Fruit fly (Drosophila melanogaster) whole organism, embryonic: ENCODE results near the gene Jon99Fii.

Source experiments
- CG10321 ChIP-seq: fragments of 200-800 bp; sonication (Bioruptor generic); IDR thresholded peaks from 2 replicates; pipeline ENCODE4 v1.3.6; 2022; ENCODE audit warnings: missing biosample characterization, missing genetic modification characterization
- CG10565 ChIP-seq: fragments of 200-800 bp; sonication (Bioruptor generic); optimal IDR thresholded peaks from 3 replicates; lab custom pipeline; 2016; ENCODE audit warnings: missing biosample characterization, mild to moderate bottlenecking, missing genetic modification characterization
- CG11247 ChIP-seq: fragments of 200-800 bp; sonication (Bioruptor generic); IDR thresholded peaks from 2 replicates; pipeline ENCODE4 v1.3.6; 2022; ENCODE audit warnings: missing biosample characterization, missing genetic modification characterization
- CG11695 ChIP-seq: fragments of 200-800 bp; sonication (Bioruptor generic); IDR thresholded peaks from 3 replicates; pipeline ENCODE4 v1.3.6; 2022; ENCODE audit warnings: missing biosample characterization, missing genetic modification characterization
- CG12104 ChIP-seq: fragments of 200-800 bp; sonication (Bioruptor generic); optimal IDR thresholded peaks from 3 replicates; lab custom pipeline; 2016; ENCODE audit warnings: missing biosample characterization, missing genetic modification characterization
- CG13296 ChIP-seq: fragments of 200-800 bp; sonication (Bioruptor generic); optimal IDR thresholded peaks from 3 replicates; lab custom pipeline; 2018; ENCODE audit warnings: missing biosample characterization, mild to moderate bottlenecking, missing genetic modification characterization
- CG13894 ChIP-seq: fragments of 200-800 bp; sonication (Bioruptor generic); optimal IDR thresholded peaks from 3 replicates; lab custom pipeline; 2018; ENCODE audit warnings: missing biosample characterization, mild to moderate bottlenecking, missing genetic modification characterization, moderate library complexity
- CG14441 ChIP-seq: fragments of 200-800 bp; sonication (Bioruptor generic); IDR thresholded peaks from 2 replicates; pipeline ENCODE4 v1.3.6; 2022; ENCODE audit warnings: missing biosample characterization, missing genetic modification characterization
- CG15479 ChIP-seq: fragments of 200-800 bp; sonication (Bioruptor generic); optimal IDR thresholded peaks from 3 replicates; lab custom pipeline; 2019; ENCODE audit warnings: missing biosample characterization, mild to moderate bottlenecking, missing genetic modification characterization, moderate library complexity
- CG1603 ChIP-seq: fragments of 200-800 bp; sonication (Bioruptor generic); optimal IDR thresholded peaks from 2 replicates; lab custom pipeline; 2019; ENCODE audit warnings: missing biosample characterization, mild to moderate bottlenecking, missing genetic modification characterization, moderate library complexity
- CG18619 ChIP-seq: fragments of 200-800 bp; sonication (Bioruptor generic); optimal IDR thresholded peaks from 3 replicates; lab custom pipeline; 2017; ENCODE audit warnings: missing biosample characterization, mild to moderate bottlenecking, missing genetic modification characterization
- CG32772 ChIP-seq: fragments of 200-800 bp; sonication (Bioruptor generic); IDR thresholded peaks from 2 replicates; pipeline ENCODE4 v1.3.6; 2022; ENCODE audit warnings: missing biosample characterization, missing genetic modification characterization
- CG4707 ChIP-seq: fragments of 200-800 bp; sonication (Bioruptor generic); optimal IDR thresholded peaks from 2 replicates; lab custom pipeline; 2018; ENCODE audit warnings: missing biosample characterization, mild to moderate bottlenecking, missing genetic modification characterization, moderate library complexity
- CG4820 ChIP-seq: fragments of 200-800 bp; sonication (Bioruptor generic); optimal IDR thresholded peaks from 3 replicates; lab custom pipeline; 2016; ENCODE audit warnings: missing biosample characterization, missing genetic modification characterization
- CG6254 ChIP-seq: fragments of 200-800 bp; sonication (Bioruptor generic); optimal IDR thresholded peaks from 3 replicates; lab custom pipeline; 2017; ENCODE audit warnings: mild to moderate bottlenecking, missing biosample characterization, missing genetic modification reagents, missing genetic modification characterization
- CG7372 ChIP-seq: fragments of 200-800 bp; sonication (Bioruptor generic); IDR thresholded peaks from 2 replicates; pipeline ENCODE4 v1.3.6; 2022; ENCODE audit warnings: missing biosample characterization, missing genetic modification characterization
- CG7745 ChIP-seq: fragments of 200-800 bp; sonication (Bioruptor generic); optimal IDR thresholded peaks from 2 replicates; lab custom pipeline; 2018; ENCODE audit warnings: missing biosample characterization, mild to moderate bottlenecking, missing genetic modification characterization, moderate library complexity
- CG9215 ChIP-seq: fragments of 200-800 bp; sonication (Bioruptor generic); IDR thresholded peaks from 2 replicates; pipeline ENCODE4 v1.3.6; 2022; ENCODE audit warnings: missing biosample characterization, missing genetic modification characterization
- CG9817 ChIP-seq: fragments of 200-800 bp; sonication (Bioruptor generic); optimal IDR thresholded peaks from 2 replicates; lab custom pipeline; 2018; ENCODE audit warnings: missing biosample characterization, mild to moderate bottlenecking, missing genetic modification characterization, moderate library complexity
- CG9932 ChIP-seq: fragments of 200-800 bp; sonication (Bioruptor generic); IDR thresholded peaks from 2 replicates; pipeline ENCODE4 v1.3.6; 2022; ENCODE audit warnings: missing biosample characterization, missing genetic modification characterization
- CTCF ChIP-seq: fragments of 200-800 bp; sonication (Bioruptor generic); optimal IDR thresholded peaks from 2 replicates; lab custom pipeline; 2017; ENCODE audit warnings: missing biosample characterization, mild to moderate bottlenecking, missing genetic modification characterization, moderate library complexity
- Dp ChIP-seq: fragments of 200-800 bp; sonication (Bioruptor generic); optimal IDR thresholded peaks from 2 replicates; lab custom pipeline; 2018; ENCODE audit warnings: missing biosample characterization, mild to moderate bottlenecking, missing genetic modification characterization, moderate library complexity
- E2f1 ChIP-seq: fragments of 200-800 bp; sonication (Bioruptor generic); IDR thresholded peaks from 2 replicates; pipeline ENCODE4 v1.3.6; 2022; ENCODE audit warnings: missing biosample characterization, missing genetic modification characterization
- H2.0 ChIP-seq: fragments of 200-800 bp; sonication (Bioruptor generic); IDR thresholded peaks from 2 replicates; pipeline ENCODE4 v1.3.6; 2022; ENCODE audit warnings: missing biosample characterization, missing genetic modification characterization
- MESR4 ChIP-seq: fragments of 200-800 bp; sonication (Bioruptor generic); optimal IDR thresholded peaks from 2 replicates; lab custom pipeline; 2018; ENCODE audit warnings: missing biosample characterization, mild to moderate bottlenecking, missing genetic modification characterization, moderate library complexity
- NfI ChIP-seq: fragments of 200-800 bp; sonication (Bioruptor generic); optimal IDR thresholded peaks from 3 replicates; lab custom pipeline; 2018; ENCODE audit warnings: missing biosample characterization, mild to moderate bottlenecking, missing genetic modification characterization, moderate library complexity
- Oaz ChIP-seq: fragments of 200-800 bp; sonication (Bioruptor generic); IDR thresholded peaks from 2 replicates; pipeline ENCODE4 v1.3.6; 2022; ENCODE audit warnings: missing biosample characterization, missing genetic modification characterization
- Rx ChIP-seq: fragments of 200-800 bp; sonication (Bioruptor generic); IDR thresholded peaks from 2 replicates; pipeline ENCODE4 v1.3.6; 2022; ENCODE audit warnings: missing biosample characterization, missing genetic modification characterization
- Sox102F ChIP-seq: fragments of 200-800 bp; sonication (Bioruptor generic); optimal IDR thresholded peaks from 2 replicates; lab custom pipeline; 2018; ENCODE audit warnings: missing biosample characterization, mild to moderate bottlenecking, missing genetic modification characterization, moderate library complexity
- Xbp1 ChIP-seq: fragments of 200-800 bp; sonication (Bioruptor generic); optimal IDR thresholded peaks from 3 replicates; lab custom pipeline; 2016; ENCODE audit warnings: missing biosample characterization, mild to moderate bottlenecking, missing genetic modification characterization
- aop ChIP-seq: fragments of 200-800 bp; sonication (Bioruptor generic); IDR thresholded peaks from 2 replicates; pipeline ENCODE4 v1.3.6; 2022; ENCODE audit warnings: missing biosample characterization, missing genetic modification characterization
- ase ChIP-seq: fragments of 200-800 bp; sonication (Bioruptor generic); IDR thresholded peaks from 3 replicates; pipeline ENCODE4 v1.3.6; 2022; ENCODE audit warnings: missing biosample characterization, missing genetic modification characterization
- ash1 ChIP-seq: fragments of 200-800 bp; sonication (Bioruptor generic); optimal IDR thresholded peaks from 2 replicates; lab custom pipeline; 2018; ENCODE audit warnings: missing biosample characterization, mild to moderate bottlenecking, missing genetic modification characterization
- corto ChIP-seq: fragments of 200-800 bp; sonication (Bioruptor generic); optimal IDR thresholded peaks from 2 replicates; lab custom pipeline; 2016; ENCODE audit warnings: missing biosample characterization, mild to moderate bottlenecking, missing genetic modification characterization, moderate library complexity
- crc ChIP-seq: fragments of 200-800 bp; sonication (Bioruptor generic); optimal IDR thresholded peaks from 2 replicates; lab custom pipeline; 2016; ENCODE audit warnings: missing biosample characterization, missing genetic modification characterization
- dm ChIP-seq: fragments of 200-800 bp; sonication (Bioruptor generic); optimal IDR thresholded peaks from 3 replicates; lab custom pipeline; 2016; ENCODE audit warnings: missing biosample characterization, missing genetic modification characterization
- dmrt11E ChIP-seq: fragments of 200-800 bp; sonication (Bioruptor generic); optimal IDR thresholded peaks from 3 replicates; lab custom pipeline; 2018; ENCODE audit warnings: missing biosample characterization, mild to moderate bottlenecking, missing genetic modification characterization, moderate library complexity
- ftz-f1 ChIP-seq: fragments of 200-800 bp; sonication (Bioruptor generic); optimal IDR thresholded peaks from 2 replicates; lab custom pipeline; 2016; ENCODE audit warnings: missing biosample characterization, missing genetic modification characterization
- gfzf ChIP-seq: fragments of 200-800 bp; sonication (Bioruptor generic); optimal IDR thresholded peaks from 2 replicates; lab custom pipeline; 2016; ENCODE audit warnings: missing biosample characterization, mild to moderate bottlenecking, missing genetic modification characterization, moderate library complexity
- gt ChIP-seq: fragments of 200-800 bp; sonication (Bioruptor generic); IDR thresholded peaks from 2 replicates; pipeline ENCODE4 v1.3.6; 2022; ENCODE audit warnings: missing biosample characterization, missing genetic modification characterization
- h ChIP-seq: fragments of >200 bp; optimal IDR thresholded peaks from 2 replicates; lab custom pipeline; 2017
- hth ChIP-seq: fragments of >200 bp; optimal IDR thresholded peaks from 2 replicates; lab custom pipeline; 2017; ENCODE audit warnings: inconsistent platforms
- kah ChIP-seq: fragments of 200-800 bp; sonication (Bioruptor generic); optimal IDR thresholded peaks from 2 replicates; lab custom pipeline; 2018; ENCODE audit warnings: missing biosample characterization, mild to moderate bottlenecking, missing genetic modification characterization
- luna ChIP-seq: fragments of 200-800 bp; sonication (Bioruptor generic); optimal IDR thresholded peaks from 2 replicates; lab custom pipeline; 2016; ENCODE audit warnings: missing biosample characterization, missing genetic modification characterization
- oc ChIP-seq: fragments of 200-800 bp; sonication (Bioruptor generic); optimal IDR thresholded peaks from 2 replicates; lab custom pipeline; 2018; ENCODE audit warnings: missing biosample characterization, mild to moderate bottlenecking, missing genetic modification characterization, moderate library complexity
- phol ChIP-seq: fragments of 200-800 bp; sonication (Bioruptor generic); optimal IDR thresholded peaks from 3 replicates; lab custom pipeline; 2018; ENCODE audit warnings: missing biosample characterization, mild to moderate bottlenecking, missing genetic modification characterization, moderate library complexity
- scrt ChIP-seq: fragments of 200-800 bp; sonication (Bioruptor generic); optimal IDR thresholded peaks from 2 replicates; lab custom pipeline; 2018; ENCODE audit warnings: missing biosample characterization, mild to moderate bottlenecking, missing genetic modification characterization, moderate library complexity
- slp2 ChIP-seq: fragments of 200-800 bp; sonication (Bioruptor generic); optimal IDR thresholded peaks from 2 replicates; lab custom pipeline; 2016; ENCODE audit warnings: missing biosample characterization, missing genetic modification characterization
- so ChIP-seq: fragments of 200-800 bp; sonication (Bioruptor generic); IDR thresholded peaks from 3 replicates; pipeline ENCODE4 v1.3.6; 2022; ENCODE audit warnings: missing biosample characterization, missing genetic modification characterization
- ttk ChIP-seq: fragments of 200-800 bp; sonication (Bioruptor generic); IDR thresholded peaks from 2 replicates; pipeline ENCODE4 v2.1.2; 2022; ENCODE audit warnings: missing biosample characterization, missing genetic modification characterization
- vnd ChIP-seq: fragments of 200-800 bp; sonication (Bioruptor generic); IDR thresholded peaks from 3 replicates; pipeline ENCODE4 v1.3.6; 2022; ENCODE audit warnings: missing biosample characterization, missing genetic modification characterization; ENCODE audit not compliant: partially characterized antibody
- wdn ChIP-seq: fragments of 200-800 bp; sonication (Bioruptor generic); IDR thresholded peaks from 2 replicates; pipeline ENCODE4 v1.3.6; 2022; ENCODE audit warnings: missing biosample characterization, missing genetic modification characterization

Gene Jon99Fii

DNA sequence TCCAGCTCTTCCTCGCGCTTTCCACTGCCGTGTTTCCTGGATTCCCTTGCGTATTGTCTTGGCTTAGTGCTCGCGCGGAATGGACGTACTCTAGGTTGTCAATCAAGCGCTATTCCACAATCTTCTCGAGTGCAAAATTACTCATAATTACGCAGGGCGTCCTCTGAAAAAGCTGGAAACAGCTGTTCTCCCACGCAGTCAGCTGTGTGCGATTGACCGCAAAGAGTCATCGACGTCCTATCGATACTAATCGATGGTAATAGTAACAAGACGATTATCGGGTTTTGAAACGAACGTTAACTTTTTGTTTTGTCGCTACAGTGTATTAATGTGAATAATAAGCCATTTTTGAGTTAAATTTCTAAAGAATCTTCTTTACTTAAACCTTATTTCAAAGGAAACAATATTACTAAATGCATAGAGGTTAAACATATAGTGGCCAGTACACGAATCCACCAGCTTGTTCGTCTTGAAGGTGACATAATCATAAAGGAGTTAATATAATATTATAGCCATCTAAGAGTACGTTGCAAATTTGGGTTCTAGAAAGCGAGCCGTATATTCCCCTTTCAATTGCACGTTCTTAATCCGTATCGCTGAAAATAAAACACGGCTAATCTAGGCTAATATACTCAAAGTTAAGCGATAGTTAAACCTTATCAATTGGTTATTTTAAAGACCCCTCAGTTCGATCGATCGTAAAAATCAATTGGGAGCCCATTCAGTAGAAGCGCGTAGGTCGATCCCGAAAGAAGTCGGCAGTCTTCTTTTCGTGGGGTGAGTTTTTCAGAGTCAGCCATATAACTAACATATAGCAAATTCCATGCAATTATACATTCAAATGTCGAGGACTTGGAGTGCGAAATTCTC is 28.4 kb downstream of the Jon99Fii start, which contains the start of the genes CG2224 and CDase (continued):
- TF ChIP-seq CG4820 (GFP tag; lab: Kevin White, UChicago) (no peak), H2.0 (GFP tag; lab: Robert Waterston, UW) (no peak), scrt (GFP tag; lab: Kevin White, UChicago) (no peak), luna (GFP tag; lab: Kevin White, UChicago) (no peak), wdn (GFP tag; lab: Robert Waterston, UW) (no peak), hth (no peak), dm (no peak), dmrt11E (tag; lab: Kevin White, UChicago) (no peak), CG32772 (GFP tag; lab: Robert Waterston, UW) (no peak), CG10565 (GFP tag; lab: Kevin White, UChicago) (no peak), Dp (GFP tag; lab: Kevin White, UChicago) (peak; percentile 74), CG7372 (GFP tag; lab: Robert Waterston, UW) (no peak), gt (no peak), kah (GFP tag; lab: Kevin White, UChicago) (no peak), CG11247 (GFP tag; lab: Robert Waterston, UW) (no peak), Oaz (GFP tag; lab: Robert Waterston, UW) (no peak), CG9932 (no peak), CG13894 (tag; lab: Kevin White, UChicago) (no peak), oc (tag; lab: Kevin White, UChicago) (no peak), ftz-f1 (no peak), CG6254 (GFP tag; lab: Kevin White, UChicago) (no peak), CG4707 (GFP tag; lab: Kevin White, UChicago) (no peak), Sox102F (GFP tag; lab: Kevin White, UChicago) (no peak), Rx (GFP tag; lab: Robert Waterston, UW) (no peak), phol (tag; lab: Kevin White, UChicago) (no peak), so (GFP tag; lab: Robert Waterston, UW) (no peak), corto (no peak), aop (GFP tag; lab: Robert Waterston, UW) (no peak), CG7745 (no peak), CG9817 (no peak), CTCF (GFP tag; lab: Kevin White, UChicago) (peak; percentile 28), NfI (no peak), Xbp1 (no peak), ttk (GFP tag; lab: Robert Waterston, UW) (no peak), crc (GFP tag; lab: Kevin White, UChicago) (no peak), MESR4 (GFP tag; lab: Kevin White, UChicago) (peak; percentile 56), h (no peak), ash1 (GFP tag; lab: Kevin White, UChicago) (no peak), CG18619 (GFP tag; lab: Kevin White, UChicago) (no peak), CG10321 (GFP tag; lab: Robert Waterston, UW) (no peak), E2f1 (GFP tag; lab: Robert Waterston, UW) (no peak), CG12104 (GFP tag; lab: Kevin White, UChicago) (no peak), CG13296 (GFP tag; lab: Kevin White, UChicago) (no peak), gfzf (peak; percentile 54), CG15479 (GFP tag; lab: Kevin White, UChicago) (no peak), CG1603 (tag; lab: Kevin White, UChicago) (peak; percentile 57), CG11695 (no peak), CG14441 (GFP tag; lab: Robert Waterston, UW) (no peak), slp2 (GFP tag; lab: Kevin White, UChicago) (no peak), ase (GFP tag; lab: Robert Waterston, UW) (no peak), vnd (GFP tag; lab: Robert Waterston, UW) (peak; percentile 86), CG9215 (GFP tag; lab: Robert Waterston, UW) (no peak)
